Fruit fly (Drosophila melanogaster): ENCODE data around the gene aus.

Gene aus

dm6 chr3R:21349039-21349781 lies at the start of gene aus:
aus (minus strand) TSS chr3R:21349601.
- peak; percentile 41 for TF ChIP-seq Lhr (GFP tag; optimal IDR thresholded peaks at IDR 0.05)
- peak; percentile 38 for TF ChIP-seq nerfin-1 (tag; optimal IDR thresholded peaks at IDR 0.05)
- TF ChIP-seq ATbp (GFP tag; optimal IDR thresholded peaks at IDR 0.05), result peak; percentile 19
- TF ChIP-seq CG14014 (GFP tag; IDR thresholded peaks at IDR 0.05), result no peak
- peak; percentile 12 for TF ChIP-seq phol (tag; optimal IDR thresholded peaks at IDR 0.05)
- peak; percentile 81 for TF ChIP-seq CG9797 (GFP tag; optimal IDR thresholded peaks at IDR 0.05)
- TF ChIP-seq grn (GFP tag; optimal IDR thresholded peaks at IDR 0.05), result peak; percentile 37
- peak; percentile 9 for TF ChIP-seq nmo (GFP tag; optimal IDR thresholded peaks at IDR 0.05)
- no peak for TF ChIP-seq CG4707 (GFP tag; optimal IDR thresholded peaks at IDR 0.05)
- TF ChIP-seq Ets65A (GFP tag), result peak; percentile 78
- TF ChIP-seq zen2 (GFP tag; IDR thresholded peaks at IDR 0.05; ENCODE audit: partially characterized antibody), result no peak
- peak; percentile 67 for TF ChIP-seq pita (GFP tag; optimal IDR thresholded peaks at IDR 0.05)
- peak; percentile 14 for TF ChIP-seq Ets97D (GFP tag; optimal IDR thresholded peaks at IDR 0.05)
- peak; percentile 19 for TF ChIP-seq grau (tag; optimal IDR thresholded peaks at IDR 0.05)
- TF ChIP-seq nom (GFP tag; optimal IDR thresholded peaks at IDR 0.05), result peak; percentile 61
- TF ChIP-seq CG11398 (GFP tag; optimal IDR thresholded peaks at IDR 0.05), result peak; percentile 3
- peak; percentile 14 for TF ChIP-seq sqz (GFP tag; optimal IDR thresholded peaks at IDR 0.05)
- peak; percentile 12 for TF ChIP-seq CG9727 (GFP tag; optimal IDR thresholded peaks at IDR 0.05)
- TF ChIP-seq zfh1 (GFP tag; IDR thresholded peaks at IDR 0.05), result no peak
- TF ChIP-seq H2.0 (GFP tag; IDR thresholded peaks at IDR 0.05), result no peak
- TF ChIP-seq CG11093 (GFP tag; IDR thresholded peaks at IDR 0.05), result 0 out of 3 replicates have a peak, but pooled peaks have one; percentile 19
- no peak for TF ChIP-seq CG11723 (GFP tag; optimal IDR thresholded peaks at IDR 0.05)
- peak; percentile 9 for TF ChIP-seq oc (tag; optimal IDR thresholded peaks at IDR 0.05)
- TF ChIP-seq scrt (GFP tag; optimal IDR thresholded peaks at IDR 0.05), result peak; percentile 17
- peak; percentile 74 for TF ChIP-seq Deaf1 (tag; optimal IDR thresholded peaks at IDR 0.05)
- TF ChIP-seq ewg (GFP tag; optimal IDR thresholded peaks at IDR 0.05), result peak; percentile 77
- TF ChIP-seq insv (GFP tag; optimal IDR thresholded peaks at IDR 0.05), result peak in 1 of 2 experiments; percentile 10
- TF ChIP-seq repo (GFP tag; optimal IDR thresholded peaks at IDR 0.05), result no peak
- peak; percentile 71 for TF ChIP-seq CG15514 (GFP tag; optimal IDR thresholded peaks at IDR 0.05)
- no peak for TF ChIP-seq CG1024 (GFP tag; IDR thresholded peaks at IDR 0.05)
- no peak for TF ChIP-seq CG6654 (GFP tag; optimal IDR thresholded peaks at IDR 0.05)
- peak; percentile 96 for TF ChIP-seq Jarid2 (GFP tag; optimal IDR thresholded peaks at IDR 0.05)
- TF ChIP-seq CG17186 (GFP tag; optimal IDR thresholded peaks at IDR 0.05), result peak; percentile 45
- TF ChIP-seq CG34376 (GFP tag; optimal IDR thresholded peaks at IDR 0.05), result peak; percentile 68
- peak; percentile 14; the same call in 1 of the 4 replicates for TF ChIP-seq Gug (GFP tag; IDR thresholded peaks at IDR 0.05)
- no peak for TF ChIP-seq CG4404 (GFP tag; IDR thresholded peaks at IDR 0.05)
- peak; percentile 53 for TF ChIP-seq CG8924 (tag; optimal IDR thresholded peaks at IDR 0.05)
- TF ChIP-seq CG14667 (GFP tag; IDR thresholded peaks at IDR 0.05), result no peak
- peak; percentile 63 to 78 for TF ChIP-seq Trl (optimal IDR thresholded peaks at IDR 0.05)
- no peak for TF ChIP-seq Trl (GFP tag; optimal IDR thresholded peaks at IDR 0.05)
- no peak for TF ChIP-seq gem (tag; optimal IDR thresholded peaks at IDR 0.05)
- TF ChIP-seq HLHmδ (GFP tag; optimal IDR thresholded peaks at IDR 0.05), result peak; percentile 59
- TF ChIP-seq CG17328 (GFP tag; IDR thresholded peaks at IDR 0.05), result no peak
- TF ChIP-seq trem (tag; optimal IDR thresholded peaks at IDR 0.05), result peak; percentile 55
- TF ChIP-seq crp (GFP tag; optimal IDR thresholded peaks at IDR 0.05), result peak in 1 of 2 experiments; percentile 2
- TF ChIP-seq CG33557 (GFP tag; optimal IDR thresholded peaks at IDR 0.05), result peak; percentile 32
- peak; percentile 59 for TF ChIP-seq lab (GFP tag; optimal IDR thresholded peaks at IDR 0.05)
- peak; percentile 6 for TF ChIP-seq sug (tag; optimal IDR thresholded peaks at IDR 0.05)
- TF ChIP-seq CG2116 (GFP tag; optimal IDR thresholded peaks at IDR 0.05), result peak; percentile 36

All from whole organism, embryonic.